Worm (Caenorhabditis elegans) whole organism, late embryonic: ENCODE results near the gene K08D12.4.
A peak's percentile ranks its signal among the peaks of the same experiment; 100 is the strongest.

Experiments
- C08G9.2 ChIP-seq: sonication (generic microtip); optimal IDR thresholded peaks from 2 replicates; lab custom pipeline; 2016; ENCODE audit warnings: mild to moderate bottlenecking, missing genetic modification characterization, moderate library complexity, missing compliant biosample characterization
- C38D4.7 ChIP-seq: fragments of 200-800 bp; sonication (Bioruptor generic); optimal IDR thresholded peaks from 2 replicates; lab custom pipeline; 2018; ENCODE audit warnings: mild to moderate bottlenecking, missing genetic modification characterization, moderate library complexity, missing compliant biosample characterization
- F13H6.1 ChIP-seq: sonication (generic microtip); optimal IDR thresholded peaks from 2 replicates; lab custom pipeline; 2016; ENCODE audit warnings: missing genetic modification characterization, missing compliant biosample characterization
- K02D7.2 ChIP-seq: sonication (generic microtip); optimal IDR thresholded peaks from 2 replicates; lab custom pipeline; 2017; ENCODE audit warnings: mild to moderate bottlenecking, missing genetic modification characterization, missing compliant biosample characterization
- T23F11.4 ChIP-seq: fragments of 200-800 bp; sonication (Bioruptor generic); optimal IDR thresholded peaks from 2 replicates; lab custom pipeline; 2018; ENCODE audit warnings: mild to moderate bottlenecking, missing genetic modification characterization, missing compliant biosample characterization
- Y22D7AL.16 ChIP-seq: sonication (generic microtip); optimal IDR thresholded peaks from 2 replicates; lab custom pipeline; 2016; ENCODE audit warnings: missing genetic modification characterization, missing compliant biosample characterization
- ahr-1 ChIP-seq: sonication (generic microtip); optimal IDR thresholded peaks from 2 replicates; lab custom pipeline; 2016; ENCODE audit warnings: missing genetic modification characterization, missing compliant biosample characterization
- ama-1 ChIP-seq: fragments of 150-350 bp; optimal IDR thresholded peaks from 2 replicates; lab custom pipeline; 2014
- ceh-14 ChIP-seq: sonication (generic microtip); optimal IDR thresholded peaks from 2 replicates; lab custom pipeline; 2016; ENCODE audit warnings: missing genotype, missing genetic modification characterization, missing compliant biosample characterization
- ceh-19 ChIP-seq: fragments of 200-800 bp; sonication (Bioruptor generic); optimal IDR thresholded peaks from 2 replicates; lab custom pipeline; 2018; ENCODE audit warnings: mild to moderate bottlenecking, missing genetic modification characterization, missing compliant biosample characterization
- ceh-2 ChIP-seq: sonication (generic microtip); optimal IDR thresholded peaks from 2 replicates; lab custom pipeline; 2016; ENCODE audit warnings: missing genotype, missing genetic modification characterization, missing compliant biosample characterization
- ceh-31 ChIP-seq: sonication (generic microtip); optimal IDR thresholded peaks from 2 replicates; lab custom pipeline; 2016; ENCODE audit warnings: missing genetic modification characterization, missing compliant biosample characterization
- ceh-34 ChIP-seq: sonication (generic microtip); optimal IDR thresholded peaks from 2 replicates; lab custom pipeline; 2016; ENCODE audit warnings: mild to moderate bottlenecking, missing genetic modification characterization, missing compliant biosample characterization
- ceh-9 ChIP-seq: sonication (generic microtip); optimal IDR thresholded peaks from 2 replicates; lab custom pipeline; 2016; ENCODE audit warnings: mild to moderate bottlenecking, missing genetic modification characterization, inconsistent platforms, missing compliant biosample characterization
- dve-1 ChIP-seq: sonication (generic microtip); optimal IDR thresholded peaks from 2 replicates; lab custom pipeline; 2017; ENCODE audit warnings: antibody characterized with exemption, mild to moderate bottlenecking, missing genetic modification characterization, missing compliant biosample characterization
- eyg-1 ChIP-seq: sonication (generic microtip); optimal IDR thresholded peaks from 2 replicates; lab custom pipeline; 2016; ENCODE audit warnings: missing genotype, missing genetic modification characterization, missing compliant biosample characterization
- fax-1 ChIP-seq: sonication (generic microtip); optimal IDR thresholded peaks from 2 replicates; lab custom pipeline; 2016; ENCODE audit warnings: missing genotype, missing genetic modification characterization, missing compliant biosample characterization
- gmeb-2 ChIP-seq: sonication (generic microtip); optimal IDR thresholded peaks from 2 replicates; lab custom pipeline; 2016; ENCODE audit warnings: missing genetic modification characterization, inconsistent platforms, missing compliant biosample characterization
- hlh-13 ChIP-seq: fragments of 200-800 bp; sonication (Bioruptor generic); optimal IDR thresholded peaks from 2 replicates; lab custom pipeline; 2018; ENCODE audit warnings: mild to moderate bottlenecking, missing genetic modification characterization, missing compliant biosample characterization
- hlh-15 ChIP-seq: sonication (generic microtip); optimal IDR thresholded peaks from 2 replicates; lab custom pipeline; 2016; ENCODE audit warnings: missing genetic modification characterization, missing compliant biosample characterization
- hlh-8 ChIP-seq: sonication (generic microtip); optimal IDR thresholded peaks from 2 replicates; lab custom pipeline; 2016; ENCODE audit warnings: missing genotype, missing genetic modification characterization, missing compliant biosample characterization
- madf-2 ChIP-seq: sonication (generic microtip); optimal IDR thresholded peaks from 2 replicates; lab custom pipeline; 2017; ENCODE audit warnings: missing genetic modification characterization, missing compliant biosample characterization
- mec-3 ChIP-seq: sonication (generic microtip); optimal IDR thresholded peaks from 2 replicates; lab custom pipeline; 2016; ENCODE audit warnings: borderline replicate concordance, missing genetic modification characterization, missing compliant biosample characterization
- nhr-11 ChIP-seq: fragments of 150-350 bp; optimal IDR thresholded peaks from 2 replicates; lab custom pipeline; 2014; ENCODE audit warnings: missing biosample characterization, missing genetic modification characterization
- npax-4 ChIP-seq: sonication (generic microtip); optimal IDR thresholded peaks from 2 replicates; lab custom pipeline; 2016; ENCODE audit warnings: missing genetic modification characterization, missing compliant biosample characterization
- odd-2 ChIP-seq: sonication (generic microtip); optimal IDR thresholded peaks from 2 replicates; lab custom pipeline; 2017; ENCODE audit warnings: antibody characterized with exemption, mild to moderate bottlenecking, missing genetic modification characterization, missing compliant biosample characterization
- pag-3 ChIP-seq: sonication (generic microtip); optimal IDR thresholded peaks from 2 replicates; lab custom pipeline; 2016; ENCODE audit warnings: missing compliant biosample characterization, missing genetic modification characterization, borderline replicate concordance
- pat-9 ChIP-seq: fragments of 200-800 bp; sonication (Bioruptor generic); optimal IDR thresholded peaks from 2 replicates; lab custom pipeline; 2018; ENCODE audit warnings: mild to moderate bottlenecking, missing genetic modification characterization, moderate library complexity, missing compliant biosample characterization
- pax-1 ChIP-seq: fragments of 150-350 bp; optimal IDR thresholded peaks from 2 replicates; lab custom pipeline; 2014; ENCODE audit warnings: missing biosample characterization, missing genetic modification characterization
- pha-2 ChIP-seq: sonication (generic microtip); optimal IDR thresholded peaks from 2 replicates; lab custom pipeline; 2017; ENCODE audit warnings: mild to moderate bottlenecking, missing genetic modification characterization, missing compliant biosample characterization
- sdc-2 ChIP-seq: sonication (generic microtip); optimal IDR thresholded peaks from 2 replicates; lab custom pipeline; 2016; ENCODE audit warnings: missing genotype, missing genetic modification characterization, missing compliant biosample characterization
- sox-4 ChIP-seq: sonication (generic microtip); optimal IDR thresholded peaks from 2 replicates; lab custom pipeline; 2017; ENCODE audit warnings: mild to moderate bottlenecking, missing genetic modification characterization, inconsistent platforms, missing compliant biosample characterization
- tbx-2 ChIP-seq: sonication (generic microtip); optimal IDR thresholded peaks from 2 replicates; lab custom pipeline; 2016; ENCODE audit warnings: missing genetic modification characterization, missing compliant biosample characterization
- tbx-7 ChIP-seq: sonication (generic microtip); optimal IDR thresholded peaks from 2 replicates; lab custom pipeline; 2016; ENCODE audit warnings: missing genotype, missing genetic modification characterization, missing compliant biosample characterization
- ttx-3 ChIP-seq: sonication (generic microtip); optimal IDR thresholded peaks from 2 replicates; lab custom pipeline; 2016; ENCODE audit warnings: missing genetic modification reagents, missing genetic modification characterization, missing compliant biosample characterization
- unc-42 ChIP-seq: sonication (generic microtip); optimal IDR thresholded peaks from 2 replicates; lab custom pipeline; 2016; ENCODE audit warnings: missing genotype, missing genetic modification characterization, missing compliant biosample characterization
- unc-55 ChIP-seq: sonication (generic microtip); optimal IDR thresholded peaks from 2 replicates; lab custom pipeline; 2017; ENCODE audit warnings: missing biosample characterization, missing genetic modification reagents, missing genetic modification characterization
- ztf-16 ChIP-seq: sonication (generic microtip); optimal IDR thresholded peaks from 2 replicates; lab custom pipeline; 2017; ENCODE audit warnings: missing genetic modification characterization, missing compliant biosample characterization

Gene K08D12.4

ce11 chrIV:1687151-1687550, 19.9 kb upstream of the K08D12.4 start (continued):
- TF ChIP-seq ttx-3 (peak; percentile 48), pha-2 (tag; lab: Kevin White, UChicago) (peak; percentile 47), T23F11.4 (GFP tag; lab: Kevin White, UChicago) (no peak), K02D7.2 (tag; lab: Kevin White, UChicago) (peak; percentile 49), tbx-2 (tag; lab: Kevin White, UChicago) (peak; percentile 94), ztf-16 (peak; percentile 66), ceh-34 (tag; lab: Kevin White, UChicago) (peak; percentile 64), mec-3 (tag; lab: Kevin White, UChicago) (peak; percentile 78)

ce11 chrIV:1691651-1692050, 15.4 kb upstream of the K08D12.4 start:
- TF ChIP-seq unc-42 (tag; lab: Kevin White, UChicago) (peak; percentile 80), eyg-1 (tag; lab: Kevin White, UChicago) (no peak)

ce11 chrIV:1699599-1699998, 7.5 kb upstream of the K08D12.4 start, which contains the start of gene bus-2:
Gene bus-2, plus strand, starts transcription at chrIV:1699899.
- TF ChIP-seq hlh-8 (tag; lab: Kevin White, UChicago) (no peak), ahr-1 (tag; lab: Kevin White, UChicago) (no peak), C08G9.2 (no peak), pha-2 (tag; lab: Kevin White, UChicago) (no peak), F13H6.1 (tag; lab: Kevin White, UChicago) (no peak), Y22D7AL.16 (tag; lab: Kevin White, UChicago) (no peak), fax-1 (tag; lab: Kevin White, UChicago) (no peak), pat-9 (tag; lab: Kevin White, UChicago) (no peak), ceh-14 (tag; lab: Kevin White, UChicago) (no peak), pag-3 (tag; lab: Kevin White, UChicago) (no peak), gmeb-2 (tag; lab: Kevin White, UChicago) (no peak), hlh-13 (GFP tag; lab: Kevin White, UChicago) (no peak), ceh-2 (tag; lab: Kevin White, UChicago) (no peak), sdc-2 (tag; lab: Kevin White, UChicago) (no peak), sox-4 (tag; lab: Kevin White, UChicago) (no peak), C38D4.7 (no peak), unc-55 (GFP tag; lab: Kevin White, UChicago) (no peak)

DNA sequence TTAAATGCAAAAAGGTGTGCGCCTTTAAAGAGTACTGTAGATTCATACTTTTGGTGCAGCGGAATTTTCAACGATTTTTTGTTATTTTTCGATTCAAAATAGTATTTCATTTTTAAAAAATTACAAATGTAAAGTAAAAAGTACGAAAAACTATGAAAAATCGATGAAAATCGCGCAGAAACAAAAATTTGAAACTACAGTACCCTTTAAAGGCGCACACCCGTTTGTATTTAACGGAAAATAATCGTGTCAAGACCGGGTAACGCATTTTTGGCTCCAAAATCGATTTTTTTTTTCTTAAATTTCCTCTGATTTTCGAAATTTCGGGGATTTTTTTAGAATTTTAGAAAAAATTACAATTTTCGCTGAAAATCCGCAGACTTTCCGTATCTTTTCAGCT, 864 bp downstream of the K08D12.4 start:
- TF ChIP-seq ceh-19 (GFP tag; lab: Kevin White, UChicago) (no peak), ama-1 (lab: Kevin White, UChicago) (no peak), C38D4.7 (no peak), dve-1 (tag; lab: Kevin White, UChicago) (no peak), odd-2 (tag; lab: Kevin White, UChicago) (no peak)
- TF ChIP-seq, all 69 proteins: peak for 0

- TF ChIP-seq eyg-1 (tag; lab: Kevin White, UChicago) (no peak), ceh-31 (tag; lab: Kevin White, UChicago) (peak; percentile 19)
Measured at ce11 chrIV:1708426-1708826, 1.3 kb downstream of the K08D12.4 start.

- no peak for TF ChIP-seq pax-1 (tag; lab: Kevin White, UChicago)
- no peak for TF ChIP-seq tbx-7 (tag; lab: Kevin White, UChicago)
- TF ChIP-seq ceh-9 (tag; lab: Kevin White, UChicago), result no peak
- no peak for TF ChIP-seq ceh-14 (tag; lab: Kevin White, UChicago)
- no peak for TF ChIP-seq Y22D7AL.16 (tag; lab: Kevin White, UChicago)
- no peak for TF ChIP-seq madf-2 (tag; lab: Kevin White, UChicago)
- TF ChIP-seq nhr-11 (tag; lab: Kevin White, UChicago), result no peak
- no peak for TF ChIP-seq unc-55 (GFP tag; lab: Kevin White, UChicago)
- TF ChIP-seq sox-4 (tag; lab: Kevin White, UChicago), result no peak
- no peak for TF ChIP-seq T23F11.4 (GFP tag; lab: Kevin White, UChicago)
- TF ChIP-seq npax-4 (tag; lab: Kevin White, UChicago), result no peak
- TF ChIP-seq ceh-34 (tag; lab: Kevin White, UChicago), result no peak
- no peak for TF ChIP-seq hlh-15 (tag; lab: Kevin White, UChicago)
- TF ChIP-seq ahr-1 (tag; lab: Kevin White, UChicago), result no peak
Measured at ce11 chrIV:1709002-1709401, 1.9 kb downstream of the K08D12.4 start.
